Fruit fly (Drosophila melanogaster): ENCODE measurements around the gene CG5877.
A peak's percentile ranks its signal among the peaks of the same experiment; 100 is the strongest.

Gene CG5877

dm6 chrX:15323302-15323880, 30.6 kb downstream of the CG5877 start (continued):
- TF ChIP-seq ash1 (GFP tag; optimal IDR thresholded peaks at IDR 0.05) = peak; percentile 76
- TF ChIP-seq CG10543 (GFP tag; optimal IDR thresholded peaks at IDR 0.05) = peak; percentile 97
- peak; percentile 62 for TF ChIP-seq CG30431 (GFP tag; optimal IDR thresholded peaks at IDR 0.05)
- peak; percentile 68 for TF ChIP-seq CG4424 (GFP tag; optimal IDR thresholded peaks at IDR 0.05)
- peak; percentile 94 for TF ChIP-seq CHES-1-like (GFP tag; optimal IDR thresholded peaks at IDR 0.05)
- peak; percentile 76; the same call in 2 of the 3 replicates for TF ChIP-seq CG11560 (tag; IDR thresholded peaks at IDR 0.05)
- peak; percentile 98 for TF ChIP-seq Ets65A (GFP tag)
- TF ChIP-seq CG6791 (GFP tag; IDR thresholded peaks at IDR 0.05; ENCODE audit: partially characterized antibody) = peak; percentile 51; the same call in 2 of the 3 replicates
- peak; percentile 46 for TF ChIP-seq CG18764 (GFP tag; optimal IDR thresholded peaks at IDR 0.05)
- TF ChIP-seq gem (tag; optimal IDR thresholded peaks at IDR 0.05) = peak; percentile 70
- peak; percentile 53 for TF ChIP-seq CG3407 (GFP tag; optimal IDR thresholded peaks at IDR 0.05)
- peak; percentile 74 for TF ChIP-seq Max (GFP tag; optimal IDR thresholded peaks at IDR 0.05)
- TF ChIP-seq CG14667 (GFP tag; IDR thresholded peaks at IDR 0.05) = peak; percentile 87
- peak; percentile 93 for TF ChIP-seq ERR (GFP tag; optimal IDR thresholded peaks at IDR 0.05)
- TF ChIP-seq CG13424 (tag; optimal IDR thresholded peaks at IDR 0.05) = peak; percentile 65
- TF ChIP-seq Nf-YA (GFP tag; IDR thresholded peaks at IDR 0.05) = peak; percentile 65
- peak; percentile 85 for TF ChIP-seq CG12071 (GFP tag; optimal IDR thresholded peaks at IDR 0.05)
- peak; percentile 81 for TF ChIP-seq Adf1 (GFP tag; IDR thresholded peaks at IDR 0.05)
- TF ChIP-seq CG43689 (GFP tag; IDR thresholded peaks at IDR 0.05) = peak; percentile 84
- TF ChIP-seq CG12299 (tag; optimal IDR thresholded peaks at IDR 0.05) = peak; percentile 45
- peak; percentile 87 for TF ChIP-seq Side (GFP tag; optimal IDR thresholded peaks at IDR 0.05)
- no peak for TF ChIP-seq lov (optimal IDR thresholded peaks at IDR 0.05)
- peak; percentile 88 for TF ChIP-seq lov (GFP tag; IDR thresholded peaks at IDR 0.05)
- TF ChIP-seq tup (GFP tag; optimal IDR thresholded peaks at IDR 0.05) = peak; percentile 67
- no peak for TF ChIP-seq Hr39 (optimal IDR thresholded peaks at IDR 0.05)
- peak; percentile 81 for TF ChIP-seq CG15269 (tag; optimal IDR thresholded peaks at IDR 0.05)
- peak; percentile 61 for TF ChIP-seq CG6272 (GFP tag; IDR thresholded peaks at IDR 0.05)
- no peak for TF ChIP-seq fd102C (GFP tag; optimal IDR thresholded peaks at IDR 0.05)
- peak; percentile 64 for TF ChIP-seq CG10654 (GFP tag; optimal IDR thresholded peaks at IDR 0.05)
- peak; percentile 85 for TF ChIP-seq CG9609 (GFP tag; optimal IDR thresholded peaks at IDR 0.05)
- TF ChIP-seq lab (GFP tag; optimal IDR thresholded peaks at IDR 0.05) = peak; percentile 95
- TF ChIP-seq CG6175 (GFP tag; IDR thresholded peaks at IDR 0.05) = peak; percentile 87
- peak; percentile 79 for TF ChIP-seq CG9817 (tag; optimal IDR thresholded peaks at IDR 0.05)
- no peak for TF ChIP-seq CG14860 (GFP tag; IDR thresholded peaks at IDR 0.05; ENCODE audit: partially characterized antibody)
- TF ChIP-seq CG10147 (GFP tag; optimal IDR thresholded peaks at IDR 0.05) = peak; percentile 39
- no peak for TF ChIP-seq D (optimal IDR thresholded peaks at IDR 0.05)
- TF ChIP-seq D (GFP tag; optimal IDR thresholded peaks at IDR 0.05) = peak; percentile 51
- peak; percentile 34 for TF ChIP-seq CG17802 (tag; optimal IDR thresholded peaks at IDR 0.05)
- peak; percentile 68 for TF ChIP-seq slp2 (GFP tag; optimal IDR thresholded peaks at IDR 0.05)
- TF ChIP-seq NC2β (GFP tag; optimal IDR thresholded peaks at IDR 0.05) = peak; percentile 78
- peak; percentile 84 for TF ChIP-seq HHEX (GFP tag; optimal IDR thresholded peaks at IDR 0.05)
- peak; percentile 57; the same call in 1 of the 2 replicates for TF ChIP-seq CG31441 (GFP tag; IDR thresholded peaks at IDR 0.05)
- peak; percentile 62 for TF ChIP-seq CG8924 (tag; optimal IDR thresholded peaks at IDR 0.05)
- peak; percentile 65 for TF ChIP-seq CG13287 (GFP tag; IDR thresholded peaks at IDR 0.05; ENCODE audit: partially characterized antibody)
- peak; percentile 67 for TF ChIP-seq Bgb (GFP tag; IDR thresholded peaks at IDR 0.05; ENCODE audit: partially characterized antibody)
- peak; percentile 64 for TF ChIP-seq CG7556 (GFP tag; optimal IDR thresholded peaks at IDR 0.05)
- peak; percentile 81 for TF ChIP-seq ems (GFP tag; optimal IDR thresholded peaks at IDR 0.05)
- peak; percentile 99 for TF ChIP-seq row (GFP tag; IDR thresholded peaks at IDR 0.05)
- TF ChIP-seq CG15011 (GFP tag; optimal IDR thresholded peaks at IDR 0.05) = no peak
- peak; percentile 51; the same call in 1 of the 2 replicates for TF ChIP-seq gt (GFP tag; IDR thresholded peaks at IDR 0.05)
- no peak for TF ChIP-seq Kr (GFP tag; optimal IDR thresholded peaks at IDR 0.05)

Measured in whole organism, embryonic.